Fruit fly (Drosophila melanogaster) whole organism, embryonic: Measurements from ENCODE around the gene Atg14.

ENCODE experiments used
- Atf3 ChIP-seq: fragments of 200-800 bp; sonication (Bioruptor generic); optimal IDR thresholded peaks from 3 replicates; lab custom pipeline; 2016; ENCODE audit warnings: missing biosample characterization, missing genetic modification characterization
- B-H2 ChIP-seq: fragments of 200-800 bp; sonication (Bioruptor generic); optimal IDR thresholded peaks from 2 replicates; lab custom pipeline; 2018; ENCODE audit warnings: missing biosample characterization, mild to moderate bottlenecking, missing genetic modification characterization
- Bgb ChIP-seq: fragments of 200-800 bp; sonication (Bioruptor generic); IDR thresholded peaks from 2 replicates; pipeline ENCODE4 v1.3.6; 2022; ENCODE audit warnings: missing biosample characterization, missing genetic modification characterization; ENCODE audit not compliant: partially characterized antibody
- CG10147 ChIP-seq: fragments of 200-800 bp; sonication (Bioruptor generic); optimal IDR thresholded peaks from 2 replicates; lab custom pipeline; 2019; ENCODE audit warnings: missing biosample characterization, mild to moderate bottlenecking, missing genetic modification characterization, moderate library complexity
- CG1233 ChIP-seq: fragments of 200-800 bp; sonication (Bioruptor generic); optimal IDR thresholded peaks from 4 replicates; lab custom pipeline; 2018; ENCODE audit warnings: missing biosample characterization, mild to moderate bottlenecking, missing genetic modification characterization
- CG14710 ChIP-seq: fragments of 200-800 bp; sonication (Bioruptor generic); optimal IDR thresholded peaks from 3 replicates; lab custom pipeline; 2019; ENCODE audit warnings: missing biosample characterization, mild to moderate bottlenecking, missing genetic modification characterization, moderate library complexity
- CG1603 ChIP-seq: fragments of 200-800 bp; sonication (Bioruptor generic); optimal IDR thresholded peaks from 2 replicates; lab custom pipeline; 2019; ENCODE audit warnings: missing biosample characterization, mild to moderate bottlenecking, missing genetic modification characterization, moderate library complexity
- CG31224 ChIP-seq: fragments of 200-800 bp; sonication (Bioruptor generic); IDR thresholded peaks from 2 replicates; pipeline ENCODE4 v1.3.6; 2022; ENCODE audit warnings: missing biosample characterization, missing genetic modification characterization
- CG32532 ChIP-seq: fragments of 200-800 bp; sonication (Bioruptor generic); IDR thresholded peaks from 2 replicates; pipeline ENCODE4 v1.3.6; 2022; ENCODE audit warnings: missing biosample characterization, missing genetic modification characterization
- CG3407 ChIP-seq: fragments of 200-800 bp; sonication (Bioruptor generic); optimal IDR thresholded peaks from 2 replicates; lab custom pipeline; 2018; ENCODE audit warnings: missing biosample characterization, mild to moderate bottlenecking, missing genetic modification characterization
- CG34422 ChIP-seq: fragments of 200-800 bp; sonication (Bioruptor generic); IDR thresholded peaks from 3 replicates; pipeline ENCODE4 v1.3.6; 2022; ENCODE audit warnings: missing biosample characterization, missing genetic modification characterization
- CG3838 ChIP-seq: fragments of 200-800 bp; sonication (Bioruptor generic); optimal IDR thresholded peaks from 3 replicates; lab custom pipeline; 2016; ENCODE audit warnings: missing biosample characterization, missing genetic modification characterization
- CG4707 ChIP-seq: fragments of 200-800 bp; sonication (Bioruptor generic); optimal IDR thresholded peaks from 2 replicates; lab custom pipeline; 2018; ENCODE audit warnings: missing biosample characterization, mild to moderate bottlenecking, missing genetic modification characterization, moderate library complexity
- CG5245 ChIP-seq: fragments of 200-800 bp; sonication (Bioruptor generic); optimal IDR thresholded peaks from 3 replicates; lab custom pipeline; 2016; ENCODE audit warnings: missing biosample characterization, missing genetic modification characterization
- CG6689 ChIP-seq: fragments of 200-800 bp; sonication (Bioruptor generic); IDR thresholded peaks from 2 replicates; pipeline ENCODE4 v1.3.6; 2022; ENCODE audit warnings: missing biosample characterization, missing genetic modification characterization
- CG8281 ChIP-seq: fragments of 200-800 bp; sonication (Bioruptor generic); optimal IDR thresholded peaks from 2 replicates; lab custom pipeline; 2018; ENCODE audit warnings: missing biosample characterization, mild to moderate bottlenecking, missing genetic modification characterization, moderate library complexity
- Dbx ChIP-seq: fragments of 200-800 bp; sonication (Bioruptor generic); IDR thresholded peaks from 3 replicates; pipeline ENCODE4 v1.3.6; 2022; ENCODE audit warnings: missing biosample characterization, missing genetic modification characterization
- Dip2 ChIP-seq: fragments of 200-800 bp; sonication (Bioruptor generic); IDR thresholded peaks from 2 replicates; pipeline ENCODE4 v1.3.6; 2022; ENCODE audit warnings: missing biosample characterization, missing genetic modification characterization
- Dp ChIP-seq: fragments of 200-800 bp; sonication (Bioruptor generic); optimal IDR thresholded peaks from 2 replicates; lab custom pipeline; 2018; ENCODE audit warnings: missing biosample characterization, mild to moderate bottlenecking, missing genetic modification characterization, moderate library complexity
- Dref ChIP-seq: fragments of 200-800 bp; sonication (Bioruptor generic); IDR thresholded peaks from 2 replicates; pipeline ENCODE4 v1.3.6; 2022; ENCODE audit warnings: missing biosample characterization, missing genetic modification characterization
- Fer1 ChIP-seq: fragments of 200-800 bp; sonication (Bioruptor generic); optimal IDR thresholded peaks from 2 replicates; lab custom pipeline; 2017; ENCODE audit warnings: missing biosample characterization, mild to moderate bottlenecking, missing genetic modification characterization
- Gsc ChIP-seq: fragments of 200-800 bp; sonication (Bioruptor generic); IDR thresholded peaks from 2 replicates; pipeline ENCODE4 v1.3.6; 2022; ENCODE audit warnings: missing biosample characterization, missing genetic modification characterization
- Hand ChIP-seq: fragments of 200-800 bp; sonication (Bioruptor generic); optimal IDR thresholded peaks from 2 replicates; lab custom pipeline; 2017; ENCODE audit warnings: mild to moderate bottlenecking, missing biosample characterization, missing genetic modification reagents, missing genetic modification characterization
- MESR4 ChIP-seq: fragments of 200-800 bp; sonication (Bioruptor generic); optimal IDR thresholded peaks from 2 replicates; lab custom pipeline; 2018; ENCODE audit warnings: missing biosample characterization, mild to moderate bottlenecking, missing genetic modification characterization, moderate library complexity
- NC2β ChIP-seq: fragments of 200-800 bp; sonication (Bioruptor generic); optimal IDR thresholded peaks from 2 replicates; lab custom pipeline; 2016; ENCODE audit warnings: missing biosample characterization, missing genetic modification characterization
- NK7.1 ChIP-seq: fragments of 200-800 bp; sonication (Bioruptor generic); optimal IDR thresholded peaks from 3 replicates; lab custom pipeline; 2016; ENCODE audit warnings: missing biosample characterization, missing genetic modification characterization
- NfI ChIP-seq: fragments of 200-800 bp; sonication (Bioruptor generic); optimal IDR thresholded peaks from 3 replicates; lab custom pipeline; 2018; ENCODE audit warnings: missing biosample characterization, mild to moderate bottlenecking, missing genetic modification characterization, moderate library complexity
- Side ChIP-seq: fragments of 200-800 bp; sonication (Bioruptor generic); optimal IDR thresholded peaks from 2 replicates; lab custom pipeline; 2016; ENCODE audit warnings: missing biosample characterization, missing genetic modification characterization
- aop ChIP-seq: fragments of 200-800 bp; sonication (Bioruptor generic); IDR thresholded peaks from 2 replicates; pipeline ENCODE4 v1.3.6; 2022; ENCODE audit warnings: missing biosample characterization, missing genetic modification characterization
- bigmax ChIP-seq: fragments of 200-800 bp; sonication (Bioruptor generic); optimal IDR thresholded peaks from 2 replicates; lab custom pipeline; 2018; ENCODE audit warnings: missing biosample characterization, mild to moderate bottlenecking, missing genetic modification characterization
- cad ChIP-seq: fragments of >200 bp; optimal IDR thresholded peaks from 2 replicates; lab custom pipeline; 2017; ENCODE audit warnings: missing biosample characterization, missing genetic modification characterization
- cg ChIP-seq: fragments of 200-800 bp; sonication (Bioruptor generic); optimal IDR thresholded peaks from 3 replicates; lab custom pipeline; 2019; ENCODE audit warnings: missing biosample characterization, mild to moderate bottlenecking, missing genetic modification characterization, moderate library complexity
- chif ChIP-seq, 2 experiments: fragments of 200-800 bp; sonication (Bioruptor generic); optimal IDR thresholded peaks; 3 replicates each; lab custom pipeline; 2016; ENCODE audit warnings: missing biosample characterization in 2 of 2, missing genetic modification characterization in 2 of 2
- chn ChIP-seq: fragments of 200-800 bp; sonication (Bioruptor generic); optimal IDR thresholded peaks from 2 replicates; lab custom pipeline; 2016; ENCODE audit warnings: missing biosample characterization, missing genetic modification characterization
- emc ChIP-seq: fragments of 200-800 bp; sonication (Bioruptor generic); optimal IDR thresholded peaks from 2 replicates; lab custom pipeline; 2016; ENCODE audit warnings: missing biosample characterization, missing genetic modification characterization
- fd102C ChIP-seq: fragments of 200-800 bp; sonication (Bioruptor generic); optimal IDR thresholded peaks from 2 replicates; lab custom pipeline; 2018; ENCODE audit warnings: missing biosample characterization, mild to moderate bottlenecking, missing genetic modification characterization, moderate library complexity
- fd3F ChIP-seq: fragments of 200-800 bp; sonication (Bioruptor generic); optimal IDR thresholded peaks from 2 replicates; lab custom pipeline; 2018; ENCODE audit warnings: missing biosample characterization, mild to moderate bottlenecking, missing genetic modification characterization, moderate library complexity
- fd64A ChIP-seq: fragments of 200-800 bp; sonication (Bioruptor generic); optimal IDR thresholded peaks from 3 replicates; lab custom pipeline; 2018; ENCODE audit warnings: missing biosample characterization, mild to moderate bottlenecking, missing genetic modification characterization
- hb ChIP-seq: fragments of 200-800 bp; sonication (Bioruptor generic); IDR thresholded peaks from 3 replicates; pipeline ENCODE4 v1.3.6; 2022; ENCODE audit warnings: missing biosample characterization, missing genetic modification characterization; ENCODE audit not compliant: partially characterized antibody
- kay ChIP-seq: fragments of 200-800 bp; sonication (Bioruptor generic); optimal IDR thresholded peaks from 2 replicates; lab custom pipeline; 2016; ENCODE audit warnings: missing biosample characterization, missing genetic modification characterization
- lov ChIP-seq, 2 experiments: fragments of 200-800 bp in 1 of 2; fragments of >200 bp in 1 of 2; sonication (Bioruptor generic) in 1 of 2; IDR thresholded peaks in 1 of 2; optimal IDR thresholded peaks in 1 of 2; 2 replicates in 1 of 2; 3 replicates in 1 of 2; pipeline versions ENCODE4 v1.3.6 to Lab custom; 2017 to 2022; ENCODE audit warnings: missing biosample characterization in 1 of 2, missing genetic modification characterization in 1 of 2
- nerfin-2 ChIP-seq: fragments of 200-800 bp; sonication (Bioruptor generic); IDR thresholded peaks from 2 replicates; pipeline ENCODE4 v1.3.6; 2022; ENCODE audit warnings: missing biosample characterization, missing genetic modification characterization; ENCODE audit not compliant: partially characterized antibody
- pb ChIP-seq: fragments of 200-800 bp; sonication (Bioruptor generic); optimal IDR thresholded peaks from 3 replicates; lab custom pipeline; 2016; ENCODE audit warnings: missing biosample characterization, missing genetic modification characterization
- prd ChIP-seq, 3 experiments: fragments of >200 bp in 2 of 3; fragments of 200-800 bp in 1 of 3; sonication (Bioruptor generic) in 1 of 3; optimal IDR thresholded peaks in 2 of 3; IDR thresholded peaks in 1 of 3; 2 replicates in 2 of 3; 3 replicates in 1 of 3; pipeline versions ENCODE4 v1.3.6 to Lab custom; 2017 to 2022; ENCODE audit warnings: missing biosample characterization in 1 of 3, missing genetic modification characterization in 1 of 3
- row ChIP-seq: fragments of 200-800 bp; sonication (Bioruptor generic); IDR thresholded peaks from 3 replicates; pipeline ENCODE4 v1.3.6; 2022; ENCODE audit warnings: missing biosample characterization, missing genetic modification characterization
- toy ChIP-seq: fragments of 200-800 bp; sonication (Bioruptor generic); IDR thresholded peaks from 2 replicates; pipeline ENCODE4 v1.3.6; 2022; ENCODE audit warnings: missing biosample characterization, missing genetic modification characterization
- tup ChIP-seq: fragments of 200-800 bp; sonication (Bioruptor generic); optimal IDR thresholded peaks from 2 replicates; lab custom pipeline; 2016; ENCODE audit warnings: missing biosample characterization, mild to moderate bottlenecking, missing genetic modification characterization, moderate library complexity
- zf30C ChIP-seq: fragments of 200-800 bp; sonication (Bioruptor generic); optimal IDR thresholded peaks from 3 replicates; lab custom pipeline; 2018; ENCODE audit warnings: missing biosample characterization, mild to moderate bottlenecking, missing genetic modification characterization

Atg14 gene

dm6 chr3R:29112398-29113150, 3.6 kb upstream of the Atg14 start, which contains the start of the genes alpha-Man-Ib and Pdhb (continued):
- TF ChIP-seq CG6689 (GFP tag; lab: Robert Waterston, UW) (peak; percentile 76), NC2β (GFP tag; lab: Kevin White, UChicago) (peak; percentile 19), Dp (GFP tag; lab: Kevin White, UChicago) (peak; percentile 31), Dref (GFP tag; lab: Robert Waterston, UW) (peak; percentile 51), fd3F (GFP tag; lab: Kevin White, UChicago) (peak; percentile 75), prd (optimal IDR thresholded peaks at IDR 0.05; lab: Kevin White, UChicago) (no peak), prd (GFP tag; IDR thresholded peaks at IDR 0.05; lab: Robert Waterston, UW) (peak; percentile 91), CG1233 (GFP tag; lab: Kevin White, UChicago) (peak; percentile 57), Bgb (GFP tag; lab: Robert Waterston, UW) (no peak), NfI (GFP tag; lab: Kevin White, UChicago) (peak; percentile 82), CG1603 (tag; lab: Kevin White, UChicago) (peak; percentile 56), Fer1 (peak; percentile 63), Dbx (GFP tag; lab: Robert Waterston, UW) (peak; percentile 88), chn (GFP tag; lab: Kevin White, UChicago) (peak; percentile 66), toy (GFP tag; lab: Robert Waterston, UW) (no peak), chif (GFP tag; optimal IDR thresholded peaks at IDR 0.05; lab: Kevin White, UChicago) (peak; percentile 41 to 49), CG34422 (GFP tag; lab: Robert Waterston, UW) (peak; percentile 87), Hand (no peak), Gsc (GFP tag; lab: Robert Waterston, UW) (0 out of 2 replicates have a peak, but pooled peaks have one; percentile 49), Dip2 (no peak), CG3407 (GFP tag; lab: Kevin White, UChicago) (peak; percentile 40), cg (GFP tag; lab: Kevin White, UChicago) (no peak), CG10147 (no peak), CG8281 (tag; lab: Kevin White, UChicago) (no peak), CG31224 (GFP tag; lab: Robert Waterston, UW) (peak; percentile 67), CG5245 (GFP tag; lab: Kevin White, UChicago) (peak; percentile 31), hb (GFP tag; lab: Robert Waterston, UW) (no peak), bigmax (GFP tag; lab: Kevin White, UChicago) (no peak), CG14710 (peak; percentile 98), Atf3 (no peak), tup (peak; percentile 59), MESR4 (GFP tag; lab: Kevin White, UChicago) (peak; percentile 4), CG3838 (GFP tag; lab: Kevin White, UChicago) (no peak), emc (GFP tag; lab: Kevin White, UChicago) (no peak), kay (GFP tag; lab: Kevin White, UChicago) (peak; percentile 59), lov (optimal IDR thresholded peaks at IDR 0.05; lab: Kevin White, UChicago) (no peak), lov (GFP tag; IDR thresholded peaks at IDR 0.05; lab: Robert Waterston, UW) (peak; percentile 77; the same call in 1 of the 3 replicates), pb (no peak), zf30C (GFP tag; lab: Kevin White, UChicago) (no peak), nerfin-2 (GFP tag; lab: Robert Waterston, UW) (no peak), row (GFP tag; lab: Robert Waterston, UW) (peak; percentile 97), CG4707 (GFP tag; lab: Kevin White, UChicago) (no peak), CG32532 (GFP tag; lab: Robert Waterston, UW) (peak; percentile 89), fd102C (GFP tag; lab: Kevin White, UChicago) (no peak), B-H2 (GFP tag; lab: Kevin White, UChicago) (peak; percentile 82), Side (GFP tag; lab: Kevin White, UChicago) (no peak), cad (GFP tag; lab: Kevin White, UChicago) (no peak), NK7.1 (GFP tag; lab: Kevin White, UChicago) (no peak), aop (GFP tag; lab: Robert Waterston, UW) (no peak), fd64A (GFP tag; lab: Kevin White, UChicago) (no peak)
